Worm (Caenorhabditis elegans) whole organism, L1 larva: ENCODE data around the gene srd-19.

Experiments used
- C34B4.2 ChIP-seq: sonication (generic microtip); optimal IDR thresholded peaks from 2 replicates; lab custom pipeline; 2017; ENCODE audit warnings: mild to moderate bottlenecking, missing genetic modification characterization, missing compliant biosample characterization
- F16B12.6 ChIP-seq: fragments of 150-350 bp; optimal IDR thresholded peaks from 2 replicates; lab custom pipeline; 2014; ENCODE audit warnings: missing biosample characterization, missing genetic modification characterization
- Y116A8C.19 ChIP-seq: sonication (generic microtip); optimal IDR thresholded peaks from 2 replicates; lab custom pipeline; 2016; ENCODE audit warnings: missing compliant biosample characterization, missing genetic modification characterization, borderline replicate concordance
- blmp-1 ChIP-seq: fragments of 150-350 bp; optimal IDR thresholded peaks from 2 replicates; lab custom pipeline; 2014; ENCODE audit warnings: missing biosample characterization, missing genetic modification characterization
- ceh-88 ChIP-seq: fragments of 200-800 bp; sonication (Bioruptor generic); IDR thresholded peaks from 2 replicates; pipeline ENCODE4 v1.3.6; 2022; ENCODE audit warnings: missing genetic modification characterization, missing compliant biosample characterization
- ceh-90 ChIP-seq: sonication (generic microtip); optimal IDR thresholded peaks from 2 replicates; lab custom pipeline; 2016; ENCODE audit warnings: missing genetic modification characterization, missing compliant biosample characterization
- ces-1 ChIP-seq: fragments of 150-350 bp; optimal IDR thresholded peaks from 2 replicates; lab custom pipeline; 2014; ENCODE audit warnings: missing biosample characterization, missing genetic modification reagents, missing genetic modification characterization
- dpl-1 ChIP-seq, 3 experiments: fragments of 150-350 bp in 2 of 3; sonication (generic microtip) in 1 of 3; optimal IDR thresholded peaks; 2 replicates each; lab custom pipeline; 2014 to 2017; ENCODE audit warnings: missing biosample characterization in 3 of 3, missing genetic modification characterization in 3 of 3, missing genetic modification reagents in 3 of 3
- dsc-1 ChIP-seq: sonication (generic microtip); optimal IDR thresholded peaks from 2 replicates; lab custom pipeline; 2016; ENCODE audit warnings: mild to moderate bottlenecking, missing genetic modification characterization, missing compliant biosample characterization
- efl-1 ChIP-seq, 4 experiments: fragments of 150-350 bp; optimal IDR thresholded peaks in 3 of 4; peaks in 1 of 4; 1 replicate in 1 of 4; 2 replicates in 3 of 4; lab custom pipeline; 2014; ENCODE audit warnings: missing biosample characterization in 2 of 4, missing genetic modification characterization in 2 of 4, missing genetic modification reagents in 2 of 4
- efl-3 ChIP-seq: fragments of 200-800 bp; sonication (Bioruptor generic); optimal IDR thresholded peaks from 2 replicates; lab custom pipeline; 2018; ENCODE audit warnings: mild to moderate bottlenecking, missing genetic modification characterization, missing compliant biosample characterization
- fkh-8 ChIP-seq: sonication (generic microtip); optimal IDR thresholded peaks from 2 replicates; lab custom pipeline; 2016; ENCODE audit warnings: mild to moderate bottlenecking, missing genetic modification characterization, missing compliant biosample characterization
- hlh-4 ChIP-seq: sonication (generic microtip); optimal IDR thresholded peaks from 2 replicates; lab custom pipeline; 2016; ENCODE audit warnings: mild to moderate bottlenecking, missing genetic modification characterization, missing compliant biosample characterization
- lin-14 ChIP-seq: fragments of 200-800 bp; sonication (Bioruptor generic); optimal IDR thresholded peaks from 2 replicates; lab custom pipeline; 2018; ENCODE audit warnings: mild to moderate bottlenecking, missing genetic modification characterization, moderate library complexity, missing compliant biosample characterization
- lin-35 ChIP-seq, 2 experiments: fragments of 150-350 bp; optimal IDR thresholded peaks; 2 replicates each; lab custom pipeline; 2014; ENCODE audit warnings: missing biosample characterization in 2 of 2, missing genetic modification characterization in 2 of 2, missing genetic modification reagents in 2 of 2
- lin-39 ChIP-seq: fragments of 150-350 bp; optimal IDR thresholded peaks from 2 replicates; lab custom pipeline; 2014; ENCODE audit warnings: missing biosample characterization, missing genetic modification reagents, missing genetic modification characterization
- lir-3 ChIP-seq: sonication (generic microtip); optimal IDR thresholded peaks from 2 replicates; lab custom pipeline; 2016; ENCODE audit warnings: mild to moderate bottlenecking, missing genetic modification characterization, moderate library complexity, missing compliant biosample characterization; ENCODE audit not compliant: poor library complexity
- lsy-2 ChIP-seq, 2 experiments: fragments of 150-350 bp; optimal IDR thresholded peaks; 2 replicates each; lab custom pipeline; 2014; ENCODE audit warnings: missing biosample characterization in 2 of 2, missing genetic modification characterization in 2 of 2
- mab-9 ChIP-seq: fragments of 200-800 bp; sonication (Bioruptor generic); IDR thresholded peaks from 2 replicates; pipeline ENCODE4 v1.3.6; 2022; ENCODE audit warnings: missing genetic modification reagents, missing genetic modification characterization, missing compliant biosample characterization
- mdl-1 ChIP-seq, 2 experiments: fragments of 150-350 bp; optimal IDR thresholded peaks; 2 replicates each; lab custom pipeline; 2014 to 2017; ENCODE audit warnings: missing biosample characterization in 2 of 2, missing genetic modification characterization in 2 of 2, inconsistent platforms in 1 of 2
- mef-2 ChIP-seq: fragments of 150-350 bp; optimal IDR thresholded peaks from 2 replicates; lab custom pipeline; 2014; ENCODE audit warnings: missing biosample characterization, missing genetic modification characterization
- mep-1 ChIP-seq: fragments of 150-350 bp; optimal IDR thresholded peaks from 2 replicates; lab custom pipeline; 2014; ENCODE audit warnings: missing biosample characterization, missing genetic modification characterization
- nhr-19 ChIP-seq: fragments of 200-800 bp; sonication (Bioruptor generic); conservative IDR thresholded peaks from 2 replicates; pipeline ENCODE4 v1.3.6; 2022; ENCODE audit warnings: missing genetic modification characterization, missing compliant biosample characterization
- nhr-20 ChIP-seq: sonication (generic microtip); optimal IDR thresholded peaks from 2 replicates; lab custom pipeline; 2016; ENCODE audit warnings: mild to moderate bottlenecking, missing genetic modification characterization, missing compliant biosample characterization
- nhr-28 ChIP-seq: fragments of 150-350 bp; optimal IDR thresholded peaks from 2 replicates; lab custom pipeline; 2014; ENCODE audit warnings: missing biosample characterization, missing genetic modification characterization
- nhr-47 ChIP-seq: sonication (generic microtip); optimal IDR thresholded peaks from 2 replicates; lab custom pipeline; 2016; ENCODE audit warnings: mild to moderate bottlenecking, missing genetic modification characterization, moderate library complexity, missing compliant biosample characterization
- nhr-71 ChIP-seq: sonication (generic microtip); optimal IDR thresholded peaks from 2 replicates; lab custom pipeline; 2016; ENCODE audit warnings: mild to moderate bottlenecking, missing genetic modification characterization, moderate library complexity, missing compliant biosample characterization
- nhr-77 ChIP-seq: fragments of 150-350 bp; optimal IDR thresholded peaks from 2 replicates; lab custom pipeline; 2014; ENCODE audit warnings: missing biosample characterization, missing genetic modification characterization
- nhr-84 ChIP-seq: sonication (generic microtip); optimal IDR thresholded peaks from 2 replicates; lab custom pipeline; 2017; ENCODE audit warnings: missing biosample characterization, missing genetic modification characterization
- nhr-85 ChIP-seq: sonication (generic microtip); peaks from one replicate; lab custom pipeline; 2016; ENCODE audit warnings: missing genetic modification characterization, inconsistent platforms, missing compliant biosample characterization
- nhr-90 ChIP-seq: sonication (generic microtip); optimal IDR thresholded peaks from 2 replicates; lab custom pipeline; 2016; ENCODE audit warnings: mild to moderate bottlenecking, missing genetic modification characterization, missing compliant biosample characterization; ENCODE audit not compliant: poor library complexity
- pag-3 ChIP-seq: sonication (generic microtip); optimal IDR thresholded peaks from 2 replicates; lab custom pipeline; 2017; ENCODE audit warnings: missing genetic modification characterization, mild to moderate bottlenecking, missing compliant biosample characterization, antibody characterized with exemption, borderline replicate concordance; ENCODE audit not compliant: insufficient read depth
- pax-3 ChIP-seq: fragments of 200-800 bp; sonication (Bioruptor generic); optimal IDR thresholded peaks from 2 replicates; lab custom pipeline; 2018; ENCODE audit warnings: mild to moderate bottlenecking, missing genetic modification characterization, moderate library complexity, missing compliant biosample characterization
- rnt-1 ChIP-seq: sonication (generic microtip); optimal IDR thresholded peaks from 2 replicates; lab custom pipeline; 2016; ENCODE audit warnings: mild to moderate bottlenecking, missing genetic modification characterization, moderate library complexity, missing compliant biosample characterization
- snpc-4 ChIP-seq: fragments of 150-350 bp; optimal IDR thresholded peaks from 2 replicates; lab custom pipeline; 2014; ENCODE audit warnings: missing biosample characterization, missing genetic modification characterization
- snu-23 ChIP-seq: sonication (generic microtip); optimal IDR thresholded peaks from 2 replicates; lab custom pipeline; 2016; ENCODE audit warnings: missing genetic modification characterization, missing compliant biosample characterization
- sox-4 ChIP-seq: sonication (generic microtip); optimal IDR thresholded peaks from 2 replicates; lab custom pipeline; 2016; ENCODE audit warnings: missing genetic modification characterization, missing compliant biosample characterization
- sptf-1 ChIP-seq: fragments of 150-350 bp; optimal IDR thresholded peaks from 2 replicates; lab custom pipeline; 2014; ENCODE audit warnings: missing biosample characterization, missing genetic modification characterization
- unc-130 ChIP-seq: fragments of 150-350 bp; optimal IDR thresholded peaks from 2 replicates; lab custom pipeline; 2017; ENCODE audit warnings: missing biosample characterization, missing genetic modification characterization, inconsistent platforms
- unc-62 ChIP-seq: fragments of 150-350 bp; optimal IDR thresholded peaks from 2 replicates; lab custom pipeline; 2014; ENCODE audit warnings: missing biosample characterization, missing genetic modification reagents, missing genetic modification characterization
- unc-98 ChIP-seq: fragments of 200-800 bp; sonication (Bioruptor generic); IDR thresholded peaks from 2 replicates; pipeline ENCODE4 v1.3.6; 2022; ENCODE audit warnings: missing genetic modification characterization, missing compliant biosample characterization
- vab-15 ChIP-seq: sonication (generic microtip); optimal IDR thresholded peaks from 2 replicates; lab custom pipeline; 2017; ENCODE audit warnings: missing genotype, mild to moderate bottlenecking, missing genetic modification characterization, missing compliant biosample characterization
- xbp-1 ChIP-seq: sonication (generic microtip); optimal IDR thresholded peaks from 2 replicates; lab custom pipeline; 2016; ENCODE audit warnings: missing genetic modification characterization, missing compliant biosample characterization

Gene srd-19

ce11 chrV:13402524-13402923, 26.0 kb downstream of the srd-19 start:
- TF ChIP-seq mep-1 (tag; lab: Kevin White, UChicago) (peak; percentile 20), vab-15 (tag; lab: Kevin White, UChicago) (no peak), efl-1 (optimal IDR thresholded peaks at IDR 0.05; lab: Kevin White, UChicago) (peak in 1 of 2 experiments; percentile 16), efl-1 (GFP tag; optimal IDR thresholded peaks at IDR 0.05 in 1 of 2; lab: Kevin White, UChicago) (peak in 1 of 2 experiments; percentile 88), nhr-90 (tag; lab: Kevin White, UChicago) (no peak), ceh-90 (no peak), nhr-71 (tag; lab: Kevin White, UChicago) (peak; percentile 63), xbp-1 (tag; lab: Kevin White, UChicago) (no peak), lin-35 (GFP tag; optimal IDR thresholded peaks at IDR 0.05; lab: Kevin White, UChicago) (peak in 1 of 2 experiments; percentile 3), F16B12.6 (tag; lab: Kevin White, UChicago) (no peak), hlh-4 (no peak), unc-130 (tag; lab: Kevin White, UChicago) (peak; percentile 2), snpc-4 (no peak), pag-3 (tag; lab: Kevin White, UChicago) (no peak), Y116A8C.19 (tag; lab: Kevin White, UChicago) (no peak), sox-4 (tag; lab: Kevin White, UChicago) (no peak), pax-3 (tag; lab: Kevin White, UChicago) (no peak), lin-39 (peak; percentile 64), nhr-84 (tag; lab: Kevin White, UChicago) (no peak), unc-98 (no peak), C34B4.2 (tag; lab: Kevin White, UChicago) (no peak), efl-3 (no peak), mab-9 (no peak), lsy-2 (tag; optimal IDR thresholded peaks at IDR 0.05; lab: Kevin White, UChicago) (peak in 1 of 2 experiments; percentile 37), fkh-8 (tag; lab: Kevin White, UChicago) (no peak), rnt-1 (tag; lab: Kevin White, UChicago) (peak; percentile 70), mef-2 (tag; lab: Kevin White, UChicago) (no peak), blmp-1 (tag; lab: Kevin White, UChicago) (peak; percentile 58), nhr-85 (no peak), mdl-1 (tag; optimal IDR thresholded peaks at IDR 0.05; lab: Kevin White, UChicago) (peak in 1 of 2 experiments; percentile 19), nhr-77 (tag; lab: Kevin White, UChicago) (no peak), unc-62 (no peak), snu-23 (GFP tag; lab: Kevin White, UChicago) (peak; percentile 38), nhr-19 (GFP tag; lab: Robert Waterston, UW) (0 out of 2 replicates have a peak, but pooled peaks have one; percentile 23), dpl-1 (GFP tag; optimal IDR thresholded peaks at IDR 0.05; lab: Kevin White, UChicago) (peak in 1 of 3 experiments; percentile 13), lin-14 (peak; percentile 72), dsc-1 (tag; lab: Kevin White, UChicago) (peak; percentile 56), lir-3 (tag; lab: Kevin White, UChicago) (no peak), ceh-88 (GFP tag; lab: Robert Waterston, UW) (no peak), ces-1 (GFP tag; lab: Kevin White, UChicago) (no peak), nhr-47 (tag; lab: Kevin White, UChicago) (no peak), nhr-28 (tag; lab: Kevin White, UChicago) (no peak), nhr-20 (tag; lab: Kevin White, UChicago) (peak; percentile 19)

- TF ChIP-seq rnt-1 (tag; lab: Kevin White, UChicago) (no peak), lin-14 (peak; percentile 63), sptf-1 (no peak), ces-1 (GFP tag; lab: Kevin White, UChicago) (no peak), snpc-4 (no peak), dsc-1 (tag; lab: Kevin White, UChicago) (peak; percentile 38)
Measured at ce11 chrV:13401669-13402068, 26.9 kb downstream of the srd-19 start.
